Worm (Caenorhabditis elegans): Measurements from ENCODE around the gene bra-2.
A peak's percentile ranks its signal among the peaks of the same experiment; 100 is the strongest.

bra-2 gene

DNA sequence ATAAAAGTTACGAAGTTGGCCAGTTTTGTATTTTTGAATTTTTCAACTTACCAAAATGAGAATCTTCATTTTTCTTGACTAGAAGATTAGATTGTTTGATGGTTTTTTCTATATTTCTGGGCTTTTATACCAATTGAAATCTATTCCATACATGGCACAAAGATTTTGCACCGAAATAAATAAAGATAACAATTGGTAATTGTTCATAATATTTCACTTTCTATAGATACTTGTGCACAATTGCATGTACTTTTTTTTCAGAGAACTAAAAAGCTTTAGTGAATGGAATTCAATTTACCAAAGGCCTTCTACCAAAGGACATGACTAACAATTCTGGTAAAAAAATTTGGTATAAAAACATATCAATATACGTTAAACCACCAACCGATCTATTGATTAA lies 43.5 kb downstream of the bra-2 start, which contains the start of the genes T12B5.15 and T12B5.14:
TSS of gene T12B5.15 (minus strand) at position 101 of the 400 bp plus-strand sequence.
TSS of gene T12B5.14 (plus strand) at position 321 of the 400 bp plus-strand sequence.
- no peak for TF ChIP-seq T07F8.4 (tag; optimal IDR thresholded peaks at IDR 0.05)
- no peak for TF ChIP-seq efl-1 (GFP tag; optimal IDR thresholded peaks at IDR 0.05)

DNA sequence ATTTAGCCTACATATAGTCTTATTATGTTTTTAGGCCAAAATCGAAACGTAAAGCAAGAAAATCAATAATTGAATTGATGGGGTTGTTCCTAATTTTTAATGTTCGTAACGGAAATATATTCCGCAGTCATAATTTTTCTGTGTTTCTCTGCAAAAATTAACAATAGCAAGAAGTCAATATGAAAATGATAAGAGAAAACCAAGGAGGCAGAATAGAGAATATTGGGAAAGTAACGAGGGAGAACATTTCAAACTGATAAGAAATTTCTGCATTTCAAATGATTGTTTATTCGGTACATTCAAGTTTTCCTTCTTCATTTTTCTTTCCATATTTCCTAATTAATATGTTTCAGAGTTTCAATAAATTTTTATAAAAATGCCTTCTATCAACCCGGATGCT lies 44.9 kb downstream of the bra-2 start, which contains the start of gene fbxa-54:
TSS of gene fbxa-54 (plus strand) at position 354 of the 400 bp plus-strand sequence.
- no peak for TF ChIP-seq nhr-179 (tag; optimal IDR thresholded peaks at IDR 0.05)
- TF ChIP-seq ceh-79 (tag; optimal IDR thresholded peaks at IDR 0.05), result no peak
- peak; percentile 79 for TF ChIP-seq nhr-80 (tag; optimal IDR thresholded peaks at IDR 0.05)
- no peak for TF ChIP-seq K12H6.12 (tag; optimal IDR thresholded peaks at IDR 0.05)
- TF ChIP-seq dpl-1 (GFP tag; optimal IDR thresholded peaks at IDR 0.05), result no peak
